Fruit fly (Drosophila melanogaster) whole organism, embryonic: ENCODE results near the gene CG9733.

ENCODE experiments used
- C15 ChIP-seq: fragments of 200-800 bp; sonication (Bioruptor generic); IDR thresholded peaks from 3 replicates; pipeline ENCODE4 v1.3.6; 2022; ENCODE audit warnings: missing biosample characterization, missing genetic modification characterization
- CG10147 ChIP-seq: fragments of 200-800 bp; sonication (Bioruptor generic); optimal IDR thresholded peaks from 2 replicates; lab custom pipeline; 2019; ENCODE audit warnings: missing biosample characterization, mild to moderate bottlenecking, missing genetic modification characterization, moderate library complexity
- CG10209 ChIP-seq: fragments of 200-800 bp; sonication (Bioruptor generic); optimal IDR thresholded peaks from 3 replicates; lab custom pipeline; 2017; ENCODE audit warnings: missing biosample characterization, mild to moderate bottlenecking, missing genetic modification characterization, missing genetic modification reagents
- CG10321 ChIP-seq: fragments of 200-800 bp; sonication (Bioruptor generic); IDR thresholded peaks from 2 replicates; pipeline ENCODE4 v1.3.6; 2022; ENCODE audit warnings: missing biosample characterization, missing genetic modification characterization
- CG10431 ChIP-seq: fragments of 200-800 bp; sonication (Bioruptor generic); optimal IDR thresholded peaks from 3 replicates; lab custom pipeline; 2018; ENCODE audit warnings: missing biosample characterization, mild to moderate bottlenecking, missing genetic modification characterization
- CG11093 ChIP-seq: fragments of 200-800 bp; sonication (Bioruptor generic); IDR thresholded peaks from 3 replicates; pipeline ENCODE4 v1.3.6; 2022; ENCODE audit warnings: missing biosample characterization, missing genetic modification characterization
- CG15073 ChIP-seq: fragments of 200-800 bp; sonication (Bioruptor generic); optimal IDR thresholded peaks from 2 replicates; lab custom pipeline; 2016; ENCODE audit warnings: missing biosample characterization, missing genetic modification characterization
- CG15514 ChIP-seq: fragments of 200-800 bp; sonication (Bioruptor generic); optimal IDR thresholded peaks from 3 replicates; lab custom pipeline; 2017; ENCODE audit warnings: missing biosample characterization, missing genetic modification characterization, mild to moderate bottlenecking, moderate library complexity, missing genetic modification reagents
- CG15696 ChIP-seq: fragments of 200-800 bp; sonication (Bioruptor generic); optimal IDR thresholded peaks from 2 replicates; lab custom pipeline; 2019; ENCODE audit warnings: missing biosample characterization, mild to moderate bottlenecking, missing genetic modification characterization, moderate library complexity
- CG1647 ChIP-seq: fragments of 200-800 bp; sonication (Bioruptor generic); optimal IDR thresholded peaks from 3 replicates; lab custom pipeline; 2016; ENCODE audit warnings: missing biosample characterization, missing genetic modification characterization
- CG17829 ChIP-seq: fragments of 200-800 bp; optimal IDR thresholded peaks from 2 replicates; lab custom pipeline; 2019; ENCODE audit warnings: missing biosample characterization, mild to moderate bottlenecking, missing genetic modification characterization, moderate library complexity
- CG18599 ChIP-seq: fragments of 200-800 bp; sonication (Bioruptor generic); optimal IDR thresholded peaks from 3 replicates; lab custom pipeline; 2017; ENCODE audit warnings: missing biosample characterization, missing genetic modification characterization, mild to moderate bottlenecking, moderate library complexity, missing genetic modification reagents
- CG18619 ChIP-seq: fragments of 200-800 bp; sonication (Bioruptor generic); optimal IDR thresholded peaks from 3 replicates; lab custom pipeline; 2017; ENCODE audit warnings: missing biosample characterization, mild to moderate bottlenecking, missing genetic modification characterization
- CG2120 ChIP-seq: fragments of 200-800 bp; sonication (Bioruptor generic); optimal IDR thresholded peaks from 3 replicates; lab custom pipeline; 2016; ENCODE audit warnings: missing biosample characterization, missing genetic modification characterization
- CG2889 ChIP-seq: fragments of 200-800 bp; sonication (Bioruptor generic); IDR thresholded peaks from 3 replicates; pipeline ENCODE4 v1.3.6; 2022; ENCODE audit warnings: missing biosample characterization, missing genetic modification characterization
- CG30020 ChIP-seq: fragments of 200-800 bp; optimal IDR thresholded peaks from 2 replicates; lab custom pipeline; 2019; ENCODE audit warnings: missing biosample characterization, mild to moderate bottlenecking, missing genetic modification characterization, moderate library complexity
- CG31388 ChIP-seq: fragments of 200-800 bp; sonication (Bioruptor generic); optimal IDR thresholded peaks from 2 replicates; lab custom pipeline; 2016; ENCODE audit warnings: missing biosample characterization, missing genetic modification characterization
- CG33213 ChIP-seq: fragments of 200-800 bp; sonication (Bioruptor generic); optimal IDR thresholded peaks from 3 replicates; lab custom pipeline; 2016; ENCODE audit warnings: missing biosample characterization, missing genetic modification characterization
- CG3407 ChIP-seq: fragments of 200-800 bp; sonication (Bioruptor generic); optimal IDR thresholded peaks from 2 replicates; lab custom pipeline; 2018; ENCODE audit warnings: missing biosample characterization, mild to moderate bottlenecking, missing genetic modification characterization
- CG5953 ChIP-seq: fragments of 200-800 bp; sonication (Bioruptor generic); IDR thresholded peaks from 2 replicates; pipeline ENCODE4 v1.3.6; 2022; ENCODE audit warnings: missing biosample characterization, missing genetic modification characterization
- CG6272 ChIP-seq: fragments of 200-800 bp; sonication (Bioruptor generic); IDR thresholded peaks from 2 replicates; pipeline ENCODE4 v1.3.6; 2022; ENCODE audit warnings: missing biosample characterization, missing genetic modification characterization
- CG6689 ChIP-seq: fragments of 200-800 bp; sonication (Bioruptor generic); IDR thresholded peaks from 2 replicates; pipeline ENCODE4 v1.3.6; 2022; ENCODE audit warnings: missing biosample characterization, missing genetic modification characterization
- CG6854 ChIP-seq: fragments of 200-800 bp; sonication (Bioruptor generic); optimal IDR thresholded peaks from 3 replicates; lab custom pipeline; 2017; ENCODE audit warnings: missing biosample characterization, mild to moderate bottlenecking, missing genetic modification characterization
- CG8359 ChIP-seq: fragments of 200-800 bp; sonication (Bioruptor generic); optimal IDR thresholded peaks from 2 replicates; lab custom pipeline; 2017; ENCODE audit warnings: missing biosample characterization, mild to moderate bottlenecking, missing genetic modification characterization, borderline replicate concordance
- CG8924 ChIP-seq: fragments of 200-800 bp; optimal IDR thresholded peaks from 3 replicates; lab custom pipeline; 2019; ENCODE audit warnings: missing biosample characterization, mild to moderate bottlenecking, missing genetic modification characterization, moderate library complexity
- CG9817 ChIP-seq: fragments of 200-800 bp; sonication (Bioruptor generic); optimal IDR thresholded peaks from 2 replicates; lab custom pipeline; 2018; ENCODE audit warnings: missing biosample characterization, mild to moderate bottlenecking, missing genetic modification characterization, moderate library complexity
- CTCF ChIP-seq: fragments of 200-800 bp; sonication (Bioruptor generic); optimal IDR thresholded peaks from 2 replicates; lab custom pipeline; 2017; ENCODE audit warnings: missing biosample characterization, mild to moderate bottlenecking, missing genetic modification characterization, moderate library complexity
- Dad ChIP-seq: fragments of 200-800 bp; sonication (Bioruptor generic); optimal IDR thresholded peaks from 3 replicates; lab custom pipeline; 2016; ENCODE audit warnings: missing biosample characterization, missing genetic modification characterization
- Drgx ChIP-seq: fragments of 200-800 bp; sonication (Bioruptor generic); IDR thresholded peaks from 2 replicates; pipeline ENCODE4 v1.3.6; 2022; ENCODE audit warnings: missing biosample characterization, missing genetic modification characterization
- E2f2 ChIP-seq: fragments of 200-800 bp; sonication (Bioruptor generic); IDR thresholded peaks from 2 replicates; pipeline ENCODE4 v1.3.6; 2022; ENCODE audit warnings: missing biosample characterization, missing genetic modification characterization
- Fer3 ChIP-seq: fragments of 200-800 bp; sonication (Bioruptor generic); optimal IDR thresholded peaks from 2 replicates; lab custom pipeline; 2018; ENCODE audit warnings: missing biosample characterization, mild to moderate bottlenecking, missing genetic modification characterization, moderate library complexity
- Hr39 ChIP-seq: fragments of >200 bp; optimal IDR thresholded peaks from 2 replicates; lab custom pipeline; 2017
- NK7.1 ChIP-seq: fragments of 200-800 bp; sonication (Bioruptor generic); optimal IDR thresholded peaks from 3 replicates; lab custom pipeline; 2016; ENCODE audit warnings: missing biosample characterization, missing genetic modification characterization
- NfI ChIP-seq: fragments of 200-800 bp; sonication (Bioruptor generic); optimal IDR thresholded peaks from 3 replicates; lab custom pipeline; 2018; ENCODE audit warnings: missing biosample characterization, mild to moderate bottlenecking, missing genetic modification characterization, moderate library complexity
- Pdp1 ChIP-seq, 2 experiments: fragments of 200-800 bp; sonication (Bioruptor generic); optimal IDR thresholded peaks; 3 replicates each; lab custom pipeline; 2016; ENCODE audit warnings: missing biosample characterization in 2 of 2, missing genetic modification characterization in 2 of 2, mild to moderate bottlenecking in 1 of 2, moderate library complexity in 1 of 2
- Spps ChIP-seq: fragments of 200-800 bp; sonication (Bioruptor generic); optimal IDR thresholded peaks from 2 replicates; lab custom pipeline; 2018; ENCODE audit warnings: missing biosample characterization, mild to moderate bottlenecking, missing genetic modification characterization
- Taf1 ChIP-seq: fragments of 200-800 bp; sonication (Bioruptor generic); IDR thresholded peaks from 2 replicates; pipeline ENCODE4 v1.3.6; 2022; ENCODE audit warnings: missing biosample characterization, missing genetic modification characterization
- gfzf ChIP-seq: fragments of 200-800 bp; sonication (Bioruptor generic); optimal IDR thresholded peaks from 2 replicates; lab custom pipeline; 2016; ENCODE audit warnings: missing biosample characterization, mild to moderate bottlenecking, missing genetic modification characterization, moderate library complexity
- gro ChIP-seq: fragments of 200-800 bp; sonication (Bioruptor generic); optimal IDR thresholded peaks from 2 replicates; lab custom pipeline; 2016; ENCODE audit warnings: missing biosample characterization, missing genetic modification characterization
- h ChIP-seq: fragments of >200 bp; optimal IDR thresholded peaks from 2 replicates; lab custom pipeline; 2017
- jigr1 ChIP-seq: fragments of 200-800 bp; sonication (Bioruptor generic); IDR thresholded peaks from 3 replicates; pipeline ENCODE4 v1.3.6; 2022; ENCODE audit warnings: missing biosample characterization, missing genetic modification characterization
- lbe ChIP-seq: fragments of 200-800 bp; sonication (Bioruptor generic); optimal IDR thresholded peaks from 2 replicates; lab custom pipeline; 2016; ENCODE audit warnings: missing biosample characterization, mild to moderate bottlenecking, missing genetic modification characterization
- lilli ChIP-seq: fragments of 200-800 bp; sonication (Bioruptor generic); optimal IDR thresholded peaks from 3 replicates; lab custom pipeline; 2016; ENCODE audit warnings: missing biosample characterization, missing genetic modification characterization
- maf-S ChIP-seq: fragments of 200-800 bp; sonication (Bioruptor generic); optimal IDR thresholded peaks from 2 replicates; lab custom pipeline; 2016; ENCODE audit warnings: missing biosample characterization, missing genetic modification characterization
- mld ChIP-seq: fragments of 200-800 bp; sonication (Bioruptor generic); IDR thresholded peaks from 3 replicates; pipeline ENCODE4 v1.3.6; 2022; ENCODE audit warnings: missing biosample characterization, missing genetic modification characterization; ENCODE audit not compliant: partially characterized antibody
- nerfin-1 ChIP-seq: fragments of 200-800 bp; sonication (Bioruptor generic); optimal IDR thresholded peaks from 3 replicates; lab custom pipeline; 2019; ENCODE audit warnings: missing biosample characterization, mild to moderate bottlenecking, missing genetic modification characterization, moderate library complexity
- nmo ChIP-seq: fragments of 200-800 bp; sonication (Bioruptor generic); optimal IDR thresholded peaks from 2 replicates; lab custom pipeline; 2018; ENCODE audit warnings: missing biosample characterization, mild to moderate bottlenecking, missing genetic modification characterization, moderate library complexity
- phol ChIP-seq: fragments of 200-800 bp; sonication (Bioruptor generic); optimal IDR thresholded peaks from 3 replicates; lab custom pipeline; 2018; ENCODE audit warnings: missing biosample characterization, mild to moderate bottlenecking, missing genetic modification characterization, moderate library complexity
- sisA ChIP-seq: fragments of 200-800 bp; sonication (Bioruptor generic); IDR thresholded peaks from 2 replicates; pipeline ENCODE4 v1.3.6; 2022; ENCODE audit warnings: missing biosample characterization, missing genetic modification characterization
- tio ChIP-seq: fragments of 200-800 bp; sonication (Bioruptor generic); optimal IDR thresholded peaks from 2 replicates; lab custom pipeline; 2017; ENCODE audit warnings: missing biosample characterization, missing genetic modification characterization, inconsistent platforms
- ttk ChIP-seq: fragments of 200-800 bp; sonication (Bioruptor generic); IDR thresholded peaks from 2 replicates; pipeline ENCODE4 v2.1.2; 2022; ENCODE audit warnings: missing biosample characterization, missing genetic modification characterization
- tup ChIP-seq: fragments of 200-800 bp; sonication (Bioruptor generic); optimal IDR thresholded peaks from 2 replicates; lab custom pipeline; 2016; ENCODE audit warnings: missing biosample characterization, mild to moderate bottlenecking, missing genetic modification characterization, moderate library complexity

The CG9733 gene

dm6 chr3R:30296035-30296434 lies 49.5 kb upstream of the CG9733 start (continued):
- TF ChIP-seq CG8359 (GFP tag; lab: Kevin White, UChicago) (peak; percentile 69), CG15514 (GFP tag; lab: Kevin White, UChicago) (peak; percentile 36), CG9817 (tag; lab: Kevin White, UChicago) (peak; percentile 65), CG10321 (GFP tag; lab: Robert Waterston, UW) (peak; percentile 63; the same call in 1 of the 2 replicates), jigr1 (peak; percentile 59; the same call in 2 of the 3 replicates), CTCF (GFP tag; lab: Kevin White, UChicago) (peak; percentile 50), CG15696 (peak; percentile 31), CG31388 (GFP tag; lab: Kevin White, UChicago) (peak; percentile 63), CG6272 (GFP tag; lab: Robert Waterston, UW) (peak; percentile 60), Spps (tag; lab: Kevin White, UChicago) (peak; percentile 51), Taf1 (GFP tag; lab: Robert Waterston, UW) (peak; percentile 75), NK7.1 (GFP tag; lab: Kevin White, UChicago) (no peak), NfI (GFP tag; lab: Kevin White, UChicago) (peak; percentile 79), CG11093 (GFP tag; lab: Robert Waterston, UW) (peak; percentile 74), CG33213 (GFP tag; lab: Kevin White, UChicago) (peak; percentile 9), CG6854 (GFP tag; lab: Kevin White, UChicago) (peak; percentile 7), CG10431 (GFP tag; lab: Kevin White, UChicago) (no peak), h (lab: Kevin White, UChicago) (no peak), CG3407 (peak; percentile 72), nmo (peak; percentile 66), ttk (peak; percentile 82), CG10147 (peak; percentile 51), lilli (GFP tag; lab: Kevin White, UChicago) (peak; percentile 75), lbe (GFP tag; lab: Kevin White, UChicago) (peak; percentile 90), sisA (GFP tag; lab: Robert Waterston, UW) (peak; percentile 89), Pdp1 (GFP tag; optimal IDR thresholded peaks at IDR 0.05; lab: Kevin White, UChicago) (peak; percentile 6 to 70), CG17829 (tag; lab: Kevin White, UChicago) (peak; percentile 74), Dad (peak; percentile 30), CG15073 (peak; percentile 14), maf-S (peak; percentile 14), CG2120 (GFP tag; lab: Kevin White, UChicago) (peak; percentile 62), CG6689 (GFP tag; lab: Robert Waterston, UW) (peak; percentile 91), Hr39 (lab: Kevin White, UChicago) (no peak), CG8924 (tag; lab: Kevin White, UChicago) (peak; percentile 75), gfzf (GFP tag; lab: Kevin White, UChicago) (no peak), phol (tag; lab: Kevin White, UChicago) (peak; percentile 84), nerfin-1 (peak; percentile 43), tio (peak; percentile 76), CG1647 (GFP tag; lab: Kevin White, UChicago) (no peak), gro (GFP tag; lab: Kevin White, UChicago) (peak; percentile 1), CG2889 (GFP tag; lab: Robert Waterston, UW) (peak; percentile 85), Fer3 (tag; lab: Kevin White, UChicago) (peak; percentile 37), tup (no peak), CG30020 (tag; lab: Kevin White, UChicago) (no peak), mld (no peak), C15 (GFP tag; lab: Robert Waterston, UW) (peak; percentile 73; the same call in 1 of the 3 replicates), CG5953 (peak; percentile 53), CG18599 (GFP tag; lab: Kevin White, UChicago) (peak; percentile 61), Drgx (peak; percentile 98), CG18619 (GFP tag; lab: Kevin White, UChicago) (peak; percentile 65), CG10209 (GFP tag; lab: Kevin White, UChicago) (peak; percentile 81), E2f2 (GFP tag; lab: Robert Waterston, UW) (peak; percentile 65; the same call in 1 of the 2 replicates)
